Worm (Caenorhabditis elegans): ENCODE data around the gene fipr-2.

The fipr-2 gene

DNA sequence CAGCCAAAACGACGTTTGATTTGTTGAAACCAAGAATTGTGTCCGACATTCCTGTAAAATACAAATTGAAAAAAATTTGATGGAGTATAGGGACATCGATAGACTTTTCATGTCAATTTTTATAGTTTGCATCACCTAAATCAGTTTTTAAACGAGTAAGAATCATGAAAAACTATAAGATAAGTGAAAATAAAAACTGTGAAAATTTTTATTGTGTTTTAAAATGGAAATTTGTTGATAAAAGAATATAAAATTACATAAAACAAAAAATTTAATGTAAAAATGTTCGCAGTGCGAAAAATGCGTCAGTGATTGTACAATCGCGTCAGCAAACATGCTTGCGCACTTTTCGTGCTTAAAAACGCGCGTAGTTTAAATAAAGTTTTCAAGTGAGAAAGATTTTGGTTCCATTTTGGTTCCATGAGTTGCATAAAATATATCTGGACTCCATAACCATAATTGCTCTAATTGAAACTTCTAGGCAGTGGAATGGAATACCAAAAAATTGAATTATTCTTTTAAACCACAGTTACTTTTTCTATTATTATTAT is 21.7 kb upstream of the fipr-2 start, which contains the start of gene tomm-20 (continued):
- TF ChIP-seq sox-2 (GFP tag; IDR thresholded peaks at IDR 0.05) (no peak), K09A11.1 (tag; optimal IDR thresholded peaks at IDR 0.05; ENCODE audit: insufficient read depth) (no peak), ref-2 (tag; optimal IDR thresholded peaks at IDR 0.05) (no peak), hlh-6 (tag; optimal IDR thresholded peaks at IDR 0.05) (no peak), pqm-1 (tag; optimal IDR thresholded peaks at IDR 0.05) (no peak), ceh-14 (tag; optimal IDR thresholded peaks at IDR 0.05) (peak; percentile 83), lim-6 (tag; optimal IDR thresholded peaks at IDR 0.05) (no peak), tbx-2 (tag; optimal IDR thresholded peaks at IDR 0.05) (peak; percentile 80), pha-2 (tag; optimal IDR thresholded peaks at IDR 0.05) (peak; percentile 33), ceh-18 (tag; optimal IDR thresholded peaks at IDR 0.05) (peak; percentile 41), pros-1 (tag; optimal IDR thresholded peaks at IDR 0.05) (no peak), ceh-2 (tag; optimal IDR thresholded peaks at IDR 0.05) (peak; percentile 25), Y22D7AL.16 (tag; optimal IDR thresholded peaks at IDR 0.05) (peak; percentile 22), ceh-19 (GFP tag; optimal IDR thresholded peaks at IDR 0.05) (peak; percentile 58), mec-3 (tag; optimal IDR thresholded peaks at IDR 0.05; ENCODE audit: borderline replicate concordance) (no peak), syd-9 (tag; optimal IDR thresholded peaks at IDR 0.05) (no peak)

DNA sequence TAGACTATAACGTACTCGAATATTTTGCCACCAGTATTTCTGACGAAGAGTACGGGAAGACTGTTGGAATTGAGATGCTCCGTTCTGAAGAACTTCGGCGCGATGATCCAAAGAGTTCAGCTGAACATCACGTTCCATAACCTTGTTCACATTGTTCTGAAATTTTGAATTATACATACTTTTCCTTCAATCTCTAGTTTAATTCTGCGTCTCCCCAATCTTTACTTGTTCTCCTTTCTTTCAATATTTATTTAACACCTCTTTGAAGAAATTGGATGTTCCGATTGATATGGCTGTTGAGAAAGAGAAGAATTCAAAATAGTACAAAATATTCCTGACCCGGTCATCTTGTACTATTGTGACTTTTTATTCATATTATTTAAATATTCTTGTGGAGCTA is 20.3 kb upstream of the fipr-2 start, which contains the start of gene F23H12.3:
TSS of gene F23H12.3 (plus strand) at position 301 of the 400 bp plus-strand sequence.
- no peak for TF ChIP-seq unc-42 (tag; optimal IDR thresholded peaks at IDR 0.05)
- TF ChIP-seq Y22D7AL.16 (tag; optimal IDR thresholded peaks at IDR 0.05): no peak
- no peak for TF ChIP-seq sox-2 (GFP tag; IDR thresholded peaks at IDR 0.05)
- no peak for TF ChIP-seq T23F11.4 (GFP tag; optimal IDR thresholded peaks at IDR 0.05)
- TF ChIP-seq ahr-1 (tag; optimal IDR thresholded peaks at IDR 0.05): no peak
- no peak for TF ChIP-seq ceh-34 (tag; optimal IDR thresholded peaks at IDR 0.05)
- no peak for TF ChIP-seq ceh-9 (tag; optimal IDR thresholded peaks at IDR 0.05)
- TF ChIP-seq unc-86 (tag; optimal IDR thresholded peaks at IDR 0.05): no peak
- TF ChIP-seq fkh-10 (GFP tag; optimal IDR thresholded peaks at IDR 0.05): no peak
- no peak for TF ChIP-seq pros-1 (tag; optimal IDR thresholded peaks at IDR 0.05)
- no peak for TF ChIP-seq pha-2 (tag; optimal IDR thresholded peaks at IDR 0.05)

DNA sequence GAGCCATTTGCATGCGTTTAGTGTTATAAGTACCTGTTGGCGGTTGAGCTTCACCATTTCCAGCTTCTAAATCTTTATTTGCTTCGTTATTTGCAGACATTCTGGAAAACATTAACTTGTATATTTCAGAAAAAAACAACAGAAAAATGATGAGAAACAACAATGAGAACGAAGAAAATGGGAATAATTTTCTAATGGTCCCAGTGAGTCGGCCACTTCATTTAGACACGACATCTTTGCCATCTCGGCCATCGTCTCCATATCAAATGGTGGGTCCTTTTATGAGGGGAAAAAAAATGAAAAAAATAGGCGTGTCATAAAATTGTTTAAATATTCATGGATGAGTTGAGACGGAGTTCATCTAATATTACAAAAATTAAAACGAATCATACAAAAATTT is 19.3 kb upstream of the fipr-2 start, which contains the start of gene snb-2:
TSS of gene snb-2 (minus strand) at position 101 of the 400 bp plus-strand sequence.
- no peak for TF ChIP-seq pax-1 (tag; optimal IDR thresholded peaks at IDR 0.05)
- TF ChIP-seq pros-1 (tag; optimal IDR thresholded peaks at IDR 0.05): no peak

DNA sequence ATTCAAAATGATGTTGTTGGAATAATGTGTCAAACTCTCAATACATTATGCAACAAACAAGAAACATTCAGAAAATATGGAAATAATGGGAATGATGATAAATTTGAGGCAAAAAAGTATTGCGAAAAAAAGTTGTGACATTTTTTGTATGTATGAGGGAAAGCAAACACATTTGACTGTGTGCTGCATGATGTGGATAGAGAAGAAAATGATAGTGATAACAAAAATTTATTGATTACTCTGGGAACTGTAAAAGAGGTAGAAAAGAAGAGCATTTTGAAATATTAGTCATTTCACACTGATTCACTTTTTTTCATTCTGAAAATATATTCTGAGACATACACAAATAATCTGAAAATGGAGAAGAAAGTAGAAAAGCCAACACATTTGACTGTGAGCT is 17.3 kb upstream of the fipr-2 start:
- TF ChIP-seq ceh-24 (tag; optimal IDR thresholded peaks at IDR 0.05) (no peak), dve-1 (tag; optimal IDR thresholded peaks at IDR 0.05) (no peak), ceh-45 (GFP tag; IDR thresholded peaks at IDR 0.05) (no peak), sox-4 (tag; optimal IDR thresholded peaks at IDR 0.05) (no peak), unc-42 (tag; optimal IDR thresholded peaks at IDR 0.05) (no peak), hlh-8 (tag; optimal IDR thresholded peaks at IDR 0.05) (no peak), lim-6 (tag; optimal IDR thresholded peaks at IDR 0.05) (no peak), ceh-19 (GFP tag; optimal IDR thresholded peaks at IDR 0.05) (no peak), madf-2 (tag; optimal IDR thresholded peaks at IDR 0.05) (no peak), dmd-4 (tag; optimal IDR thresholded peaks at IDR 0.05; ENCODE audit: borderline replicate concordance) (no peak), ceh-22 (tag; optimal IDR thresholded peaks at IDR 0.05) (no peak), hlh-15 (tag; optimal IDR thresholded peaks at IDR 0.05) (no peak), K09A11.1 (tag; optimal IDR thresholded peaks at IDR 0.05; ENCODE audit: insufficient read depth) (no peak), pha-4 (tag; optimal IDR thresholded peaks at IDR 0.05) (no peak), elt-2 (tag; optimal IDR thresholded peaks at IDR 0.05) (no peak), unc-55 (GFP tag; optimal IDR thresholded peaks at IDR 0.05) (no peak), tbx-2 (tag; optimal IDR thresholded peaks at IDR 0.05) (no peak), pros-1 (tag; optimal IDR thresholded peaks at IDR 0.05) (no peak), ref-2 (tag; optimal IDR thresholded peaks at IDR 0.05) (no peak), hlh-30 (tag; optimal IDR thresholded peaks at IDR 0.05; ENCODE audit: insufficient read depth) (no peak)

Data from whole organism, late embryonic.